Fruit fly (Drosophila melanogaster) whole organism, embryonic: ENCODE measurements around the gene CG17359.

Experiments
- CG11560 ChIP-seq: fragments of 200-800 bp; sonication (Bioruptor generic); IDR thresholded peaks from 3 replicates; pipeline ENCODE4 v1.3.6; 2022; ENCODE audit warnings: missing biosample characterization, missing genetic modification characterization
- CG13287 ChIP-seq: fragments of 200-800 bp; sonication (Bioruptor generic); IDR thresholded peaks from 2 replicates; pipeline ENCODE4 v1.3.6; 2022; ENCODE audit warnings: missing biosample characterization, missing genetic modification characterization; ENCODE audit not compliant: partially characterized antibody
- CG13775 ChIP-seq: fragments of 200-800 bp; sonication (Bioruptor generic); optimal IDR thresholded peaks from 3 replicates; lab custom pipeline; 2017; ENCODE audit warnings: missing biosample characterization, mild to moderate bottlenecking, missing genetic modification characterization
- CG14965 ChIP-seq: fragments of 200-800 bp; sonication (Bioruptor generic); optimal IDR thresholded peaks from 2 replicates; lab custom pipeline; 2016; ENCODE audit warnings: missing biosample characterization, missing genetic modification characterization, borderline replicate concordance
- CG1529 ChIP-seq: fragments of 200-800 bp; sonication (Bioruptor generic); optimal IDR thresholded peaks from 3 replicates; lab custom pipeline; 2018; ENCODE audit warnings: missing biosample characterization, missing genetic modification characterization
- CG15479 ChIP-seq: fragments of 200-800 bp; sonication (Bioruptor generic); optimal IDR thresholded peaks from 3 replicates; lab custom pipeline; 2019; ENCODE audit warnings: missing biosample characterization, mild to moderate bottlenecking, missing genetic modification characterization, moderate library complexity
- CG17359 ChIP-seq: fragments of 200-800 bp; sonication (Bioruptor generic); optimal IDR thresholded peaks from 3 replicates; lab custom pipeline; 2018; ENCODE audit warnings: missing biosample characterization, mild to moderate bottlenecking, missing genetic modification characterization, moderate library complexity
- CG1792 ChIP-seq: fragments of 200-800 bp; sonication (Bioruptor generic); optimal IDR thresholded peaks from 2 replicates; lab custom pipeline; 2016; ENCODE audit warnings: missing biosample characterization, missing genetic modification characterization
- CG2889 ChIP-seq: fragments of 200-800 bp; sonication (Bioruptor generic); IDR thresholded peaks from 3 replicates; pipeline ENCODE4 v1.3.6; 2022; ENCODE audit warnings: missing biosample characterization, missing genetic modification characterization
- CG31224 ChIP-seq: fragments of 200-800 bp; sonication (Bioruptor generic); IDR thresholded peaks from 2 replicates; pipeline ENCODE4 v1.3.6; 2022; ENCODE audit warnings: missing biosample characterization, missing genetic modification characterization
- CG3281 ChIP-seq: fragments of 200-800 bp; sonication (Bioruptor generic); optimal IDR thresholded peaks from 3 replicates; lab custom pipeline; 2017; ENCODE audit warnings: missing biosample characterization, mild to moderate bottlenecking, missing genetic modification characterization
- CG34422 ChIP-seq: fragments of 200-800 bp; sonication (Bioruptor generic); IDR thresholded peaks from 3 replicates; pipeline ENCODE4 v1.3.6; 2022; ENCODE audit warnings: missing biosample characterization, missing genetic modification characterization
- CG3726 ChIP-seq: fragments of 200-800 bp; sonication (Bioruptor generic); IDR thresholded peaks from 3 replicates; pipeline ENCODE4, ENCODE4 v1.3.6; 2022; ENCODE audit warnings: missing biosample characterization, missing genetic modification characterization
- CG4730 ChIP-seq: fragments of 200-800 bp; sonication (Bioruptor generic); IDR thresholded peaks from 2 replicates; pipeline ENCODE4 v1.3.6; 2022; ENCODE audit warnings: missing biosample characterization, missing genetic modification characterization
- CG6791 ChIP-seq: fragments of 200-800 bp; sonication (Bioruptor generic); IDR thresholded peaks from 3 replicates; pipeline ENCODE4 v1.3.6; 2022; ENCODE audit warnings: missing biosample characterization, missing genetic modification characterization; ENCODE audit not compliant: partially characterized antibody
- CG7928 ChIP-seq: fragments of 200-800 bp; sonication (Bioruptor generic); optimal IDR thresholded peaks from 2 replicates; lab custom pipeline; 2017; ENCODE audit warnings: missing biosample characterization, mild to moderate bottlenecking, missing genetic modification characterization
- CG8290 ChIP-seq, 3 experiments: fragments of 200-800 bp; sonication (Bioruptor generic); optimal IDR thresholded peaks; 2 replicates each; lab custom pipeline; 2016 to 2019; ENCODE audit warnings: missing biosample characterization in 3 of 3, missing genetic modification characterization in 3 of 3, mild to moderate bottlenecking in 2 of 3, moderate library complexity in 1 of 3
- CG8388 ChIP-seq: fragments of 200-800 bp; sonication (Bioruptor generic); optimal IDR thresholded peaks from 2 replicates; lab custom pipeline; 2019; ENCODE audit warnings: missing biosample characterization, mild to moderate bottlenecking, missing genetic modification characterization, moderate library complexity
- D19A ChIP-seq: fragments of 200-800 bp; optimal IDR thresholded peaks from 3 replicates; lab custom pipeline; 2019; ENCODE audit warnings: missing biosample characterization, mild to moderate bottlenecking, missing genetic modification characterization, moderate library complexity
- Deaf1 ChIP-seq: fragments of 200-800 bp; optimal IDR thresholded peaks from 3 replicates; lab custom pipeline; 2019; ENCODE audit warnings: missing biosample characterization, mild to moderate bottlenecking, missing genetic modification characterization, moderate library complexity
- Fer1 ChIP-seq: fragments of 200-800 bp; sonication (Bioruptor generic); optimal IDR thresholded peaks from 2 replicates; lab custom pipeline; 2017; ENCODE audit warnings: missing biosample characterization, mild to moderate bottlenecking, missing genetic modification characterization
- Hey ChIP-seq: fragments of 200-800 bp; sonication (Bioruptor generic); optimal IDR thresholded peaks from 3 replicates; lab custom pipeline; 2018; ENCODE audit warnings: missing biosample characterization, mild to moderate bottlenecking, missing genetic modification characterization
- Hsf ChIP-seq: fragments of 200-800 bp; sonication (Bioruptor generic); optimal IDR thresholded peaks from 3 replicates; lab custom pipeline; 2016; ENCODE audit warnings: missing biosample characterization, missing genetic modification characterization
- MTF-1 ChIP-seq: fragments of 200-800 bp; sonication (Bioruptor generic); optimal IDR thresholded peaks from 2 replicates; lab custom pipeline; 2018; ENCODE audit warnings: missing biosample characterization, mild to moderate bottlenecking, missing genetic modification characterization, borderline replicate concordance
- Max ChIP-seq: fragments of 200-800 bp; sonication (Bioruptor generic); optimal IDR thresholded peaks from 2 replicates; lab custom pipeline; 2016; ENCODE audit warnings: missing biosample characterization, mild to moderate bottlenecking, missing genetic modification characterization
- Nf-YB ChIP-seq: fragments of 200-800 bp; sonication (Bioruptor generic); optimal IDR thresholded peaks from 3 replicates; lab custom pipeline; 2019; ENCODE audit warnings: missing biosample characterization, mild to moderate bottlenecking, missing genetic modification characterization, moderate library complexity
- NfI ChIP-seq: fragments of 200-800 bp; sonication (Bioruptor generic); optimal IDR thresholded peaks from 3 replicates; lab custom pipeline; 2018; ENCODE audit warnings: missing biosample characterization, mild to moderate bottlenecking, missing genetic modification characterization, moderate library complexity
- Ravus ChIP-seq: fragments of 200-800 bp; sonication (Bioruptor generic); IDR thresholded peaks from 2 replicates; pipeline ENCODE4 v1.3.6; 2022; ENCODE audit warnings: missing biosample characterization, missing genetic modification characterization
- Sox100B ChIP-seq: fragments of 200-800 bp; sonication (Bioruptor generic); optimal IDR thresholded peaks from 3 replicates; lab custom pipeline; 2018; ENCODE audit warnings: missing biosample characterization, mild to moderate bottlenecking, missing genetic modification characterization
- Vsx1 ChIP-seq: fragments of 200-800 bp; sonication (Bioruptor generic); optimal IDR thresholded peaks from 2 replicates; lab custom pipeline; 2017; ENCODE audit warnings: missing biosample characterization, mild to moderate bottlenecking, missing genetic modification characterization, missing genetic modification reagents
- Xbp1 ChIP-seq: fragments of 200-800 bp; sonication (Bioruptor generic); optimal IDR thresholded peaks from 3 replicates; lab custom pipeline; 2016; ENCODE audit warnings: missing biosample characterization, mild to moderate bottlenecking, missing genetic modification characterization
- aop ChIP-seq: fragments of 200-800 bp; sonication (Bioruptor generic); IDR thresholded peaks from 2 replicates; pipeline ENCODE4 v1.3.6; 2022; ENCODE audit warnings: missing biosample characterization, missing genetic modification characterization
- cato ChIP-seq: fragments of 200-800 bp; sonication (Bioruptor generic); optimal IDR thresholded peaks from 2 replicates; lab custom pipeline; 2016; ENCODE audit warnings: missing biosample characterization, missing genetic modification characterization, borderline replicate concordance
- dysf ChIP-seq: fragments of 200-800 bp; sonication (Bioruptor generic); IDR thresholded peaks from 3 replicates; pipeline ENCODE4 v1.3.6; 2022; ENCODE audit warnings: missing biosample characterization, missing genetic modification characterization
- gem ChIP-seq: fragments of 200-800 bp; sonication (Bioruptor generic); optimal IDR thresholded peaks from 2 replicates; lab custom pipeline; 2019; ENCODE audit warnings: missing biosample characterization, mild to moderate bottlenecking, missing genetic modification characterization, moderate library complexity
- gfzf ChIP-seq: fragments of 200-800 bp; sonication (Bioruptor generic); optimal IDR thresholded peaks from 2 replicates; lab custom pipeline; 2016; ENCODE audit warnings: missing biosample characterization, mild to moderate bottlenecking, missing genetic modification characterization, moderate library complexity
- grn ChIP-seq: fragments of 200-800 bp; sonication (Bioruptor generic); optimal IDR thresholded peaks from 3 replicates; lab custom pipeline; 2017; ENCODE audit warnings: missing biosample characterization, missing genetic modification characterization
- gt ChIP-seq: fragments of 200-800 bp; sonication (Bioruptor generic); IDR thresholded peaks from 2 replicates; pipeline ENCODE4 v1.3.6; 2022; ENCODE audit warnings: missing biosample characterization, missing genetic modification characterization
- hbn ChIP-seq: fragments of 200-800 bp; sonication (Bioruptor generic); IDR thresholded peaks from 2 replicates; pipeline ENCODE4 v1.3.6; 2022; ENCODE audit warnings: missing biosample characterization, missing genetic modification characterization; ENCODE audit not compliant: partially characterized antibody
- lola ChIP-seq, 3 experiments: fragments of >200 bp in 2 of 3; fragments of 200-800 bp in 1 of 3; sonication (Bioruptor generic) in 1 of 3; optimal IDR thresholded peaks; 2 replicates each; lab custom pipeline; 2017 to 2019; ENCODE audit warnings: missing biosample characterization in 3 of 3, missing genetic modification characterization in 3 of 3, mild to moderate bottlenecking in 1 of 3, moderate library complexity in 1 of 3
- odd ChIP-seq: fragments of 200-800 bp; sonication (Bioruptor generic); optimal IDR thresholded peaks from 2 replicates; lab custom pipeline; 2017; ENCODE audit warnings: missing biosample characterization, mild to moderate bottlenecking, missing genetic modification characterization
- pnt ChIP-seq: fragments of 200-800 bp; sonication (Bioruptor generic); optimal IDR thresholded peaks from 3 replicates; lab custom pipeline; 2016; ENCODE audit warnings: missing biosample characterization, missing genetic modification characterization
- ranshi ChIP-seq: fragments of 200-800 bp; sonication (Bioruptor generic); IDR thresholded peaks from 2 replicates; pipeline ENCODE4 v1.3.6; 2022; ENCODE audit warnings: missing biosample characterization, missing genetic modification characterization
- rib ChIP-seq: fragments of 200-800 bp; sonication (Bioruptor generic); IDR thresholded peaks from 2 replicates; pipeline ENCODE4 v1.3.6; 2022; ENCODE audit warnings: missing biosample characterization, missing genetic modification characterization
- stc ChIP-seq: fragments of 200-800 bp; sonication (Bioruptor generic); IDR thresholded peaks from 2 replicates; pipeline ENCODE4 v1.3.6; 2022; ENCODE audit warnings: missing biosample characterization, missing genetic modification characterization
- tll ChIP-seq, 2 experiments: fragments of 200-800 bp in 1 of 2; fragments of >200 bp in 1 of 2; sonication (Bioruptor generic) in 1 of 2; optimal IDR thresholded peaks; 2 replicates each; lab custom pipeline; 2017 to 2019; ENCODE audit warnings: missing biosample characterization in 2 of 2, missing genetic modification characterization in 2 of 2, mild to moderate bottlenecking in 1 of 2, moderate library complexity in 1 of 2
- unpg ChIP-seq: fragments of 200-800 bp; sonication (Bioruptor generic); optimal IDR thresholded peaks from 3 replicates; lab custom pipeline; 2018; ENCODE audit warnings: missing biosample characterization, mild to moderate bottlenecking, missing genetic modification characterization, moderate library complexity
- vvl ChIP-seq: fragments of 200-800 bp; sonication (Bioruptor generic); IDR thresholded peaks from 2 replicates; pipeline ENCODE4 v1.3.6; 2022; ENCODE audit warnings: missing biosample characterization, missing genetic modification characterization

The CG17359 gene

dm6 chr3L:14004041-14004407 is 5.0 kb upstream of the CG17359 start (continued):
- TF ChIP-seq rib (GFP tag; lab: Robert Waterston, UW) = peak; percentile 98
- no peak for TF ChIP-seq CG3281 (GFP tag; lab: Kevin White, UChicago)
- TF ChIP-seq tll (GFP tag; optimal IDR thresholded peaks at IDR 0.05; lab: Kevin White, UChicago) = no peak
- TF ChIP-seq Deaf1 (tag; lab: Kevin White, UChicago) = peak; percentile 23
- TF ChIP-seq Vsx1 = no peak
- TF ChIP-seq Max (GFP tag; lab: Kevin White, UChicago) = peak; percentile 15
- peak; percentile 4 for TF ChIP-seq CG13775
- no peak for TF ChIP-seq CG14965 (GFP tag; lab: Kevin White, UChicago)
- no peak for TF ChIP-seq CG2889 (GFP tag; lab: Robert Waterston, UW)
- peak; percentile 2 for TF ChIP-seq gfzf
- peak; percentile 45; the same call in 1 of the 2 replicates for TF ChIP-seq gt (GFP tag; lab: Robert Waterston, UW)
- no peak for TF ChIP-seq CG31224 (GFP tag; lab: Robert Waterston, UW)
- TF ChIP-seq odd (GFP tag; lab: Kevin White, UChicago) = no peak
- no peak for TF ChIP-seq Hsf (GFP tag; lab: Kevin White, UChicago)
- 0 out of 3 replicates have a peak, but pooled peaks have one; percentile 16 for TF ChIP-seq CG6791 (GFP tag; lab: Robert Waterston, UW)
- peak; percentile 33; the same call in 1 of the 2 replicates for TF ChIP-seq CG13287 (GFP tag; lab: Robert Waterston, UW)
- TF ChIP-seq dysf (GFP tag; lab: Robert Waterston, UW) = peak; percentile 5; the same call in 1 of the 3 replicates
- TF ChIP-seq aop (GFP tag; lab: Robert Waterston, UW) = no peak
- TF ChIP-seq D19A (tag; lab: Kevin White, UChicago) = no peak
- TF ChIP-seq grn (GFP tag; lab: Kevin White, UChicago) = no peak
- TF ChIP-seq CG11560 (tag; lab: Robert Waterston, UW) = no peak
- TF ChIP-seq Xbp1 (GFP tag; lab: Kevin White, UChicago) = no peak
- TF ChIP-seq vvl (GFP tag; lab: Robert Waterston, UW) = peak; percentile 37; the same call in 1 of the 2 replicates
- no peak for TF ChIP-seq Ravus
- no peak for TF ChIP-seq stc (GFP tag; lab: Robert Waterston, UW)
- TF ChIP-seq CG3726 = no peak
- no peak for TF ChIP-seq hbn (GFP tag; lab: Robert Waterston, UW)
- TF ChIP-seq CG7928 (GFP tag; lab: Kevin White, UChicago) = no peak
- TF ChIP-seq MTF-1 (GFP tag; lab: Kevin White, UChicago) = peak; percentile 64

dm6 chr3L:14003297-14004040 is 4.4 kb upstream of the CG17359 start:
- TF ChIP-seq cato (no peak), CG4730 (GFP tag; lab: Robert Waterston, UW) (no peak), CG34422 (GFP tag; lab: Robert Waterston, UW) (0 out of 3 replicates have a peak, but pooled peaks have one; percentile 14), pnt (GFP tag; lab: Kevin White, UChicago) (no peak), CG15479 (GFP tag; lab: Kevin White, UChicago) (peak; percentile 68), NfI (GFP tag; lab: Kevin White, UChicago) (no peak), Hey (no peak), lola (GFP tag; optimal IDR thresholded peaks at IDR 0.05; lab: Kevin White, UChicago) (no peak), Fer1 (GFP tag; lab: Kevin White, UChicago) (no peak), CG1792 (GFP tag; lab: Kevin White, UChicago) (no peak), unpg (no peak), CG1529 (GFP tag; lab: Kevin White, UChicago) (no peak), gem (tag; lab: Kevin White, UChicago) (peak; percentile 33), Nf-YB (GFP tag; lab: Kevin White, UChicago) (no peak), Sox100B (GFP tag; lab: Kevin White, UChicago) (peak; percentile 3), CG8388 (GFP tag; lab: Kevin White, UChicago) (no peak), CG8290 (GFP tag; optimal IDR thresholded peaks at IDR 0.05; lab: Kevin White, UChicago) (no peak), CG8290 (tag; optimal IDR thresholded peaks at IDR 0.05; lab: Kevin White, UChicago) (no peak), CG17359 (peak; percentile 26), ranshi (GFP tag; lab: Robert Waterston, UW) (no peak)
